Worm (Caenorhabditis elegans) whole organism, young adult: Measurements from ENCODE around the gene F36H5.13.

Source experiments
- C17E4.6 ChIP-seq: fragments of 200-800 bp; sonication (Bioruptor generic); IDR thresholded peaks from 2 replicates; pipeline ENCODE4 v1.3.6; 2022; ENCODE audit warnings: missing genetic modification reagents, missing genetic modification characterization, missing compliant biosample characterization
- F23B12.7 ChIP-seq: sonication (generic microtip); optimal IDR thresholded peaks from 2 replicates; lab custom pipeline; 2017; ENCODE audit warnings: missing genetic modification characterization, mild to moderate bottlenecking, missing compliant biosample characterization, antibody characterized with exemption, moderate library complexity; ENCODE audit not compliant: insufficient read depth
- F33H1.4 ChIP-seq: fragments of 200-800 bp; sonication (Bioruptor generic); IDR thresholded peaks from 2 replicates; pipeline ENCODE4 v1.3.6; 2022; ENCODE audit warnings: missing genetic modification reagents, missing genetic modification characterization, missing compliant biosample characterization
- F52B5.7 ChIP-seq: sonication (generic microtip); optimal IDR thresholded peaks from 2 replicates; lab custom pipeline; 2016; ENCODE audit warnings: mild to moderate bottlenecking, missing genetic modification characterization, missing compliant biosample characterization
- F55B11.4 ChIP-seq: sonication (generic microtip); optimal IDR thresholded peaks from 2 replicates; lab custom pipeline; 2016; ENCODE audit warnings: missing compliant biosample characterization, missing genetic modification characterization, borderline replicate concordance; ENCODE audit not compliant: insufficient read depth
- F57C9.4 ChIP-seq: sonication (generic microtip); optimal IDR thresholded peaks from 2 replicates; lab custom pipeline; 2017; ENCODE audit warnings: mild to moderate bottlenecking, missing genetic modification characterization, missing compliant biosample characterization
- T07F8.4 ChIP-seq: sonication (generic microtip); optimal IDR thresholded peaks from 2 replicates; lab custom pipeline; 2016; ENCODE audit warnings: mild to moderate bottlenecking, missing genetic modification characterization, moderate library complexity, missing compliant biosample characterization
- Y53F4B.3 ChIP-seq: fragments of 200-800 bp; sonication (Bioruptor generic); IDR thresholded peaks from 2 replicates; pipeline ENCODE4 v1.3.6; 2022; ENCODE audit warnings: missing genetic modification reagents, missing genetic modification characterization, missing compliant biosample characterization
- akir-1 ChIP-seq: fragments of 200-800 bp; sonication (Bioruptor generic); optimal IDR thresholded peaks from 2 replicates; lab custom pipeline; 2018; ENCODE audit warnings: mild to moderate bottlenecking, missing genetic modification characterization, moderate library complexity, missing compliant biosample characterization
- ama-1 ChIP-seq, 3 experiments: fragments of 150-350 bp in 1 of 3; sonication (generic microtip) in 2 of 3; optimal IDR thresholded peaks; 2 replicates each; lab custom pipeline; 2014 to 2018; ENCODE audit warnings: missing biosample characterization in 2 of 3, missing genetic modification characterization in 2 of 3, missing genetic modification reagents in 2 of 3
- aptf-2 ChIP-seq: fragments of 200-800 bp; sonication (Bioruptor generic); conservative IDR thresholded peaks from 2 replicates; pipeline ENCODE4 v1.3.6; 2022; ENCODE audit warnings: missing genetic modification reagents, missing genetic modification characterization, missing compliant biosample characterization
- atf-7 ChIP-seq: sonication (generic microtip); optimal IDR thresholded peaks from 2 replicates; lab custom pipeline; 2017; ENCODE audit warnings: mild to moderate bottlenecking, missing genetic modification characterization, missing compliant biosample characterization
- attf-6 ChIP-seq: fragments of 200-800 bp; sonication (Bioruptor generic); IDR thresholded peaks from 2 replicates; pipeline ENCODE4 v1.3.6; 2022; ENCODE audit warnings: missing genetic modification reagents, missing genetic modification characterization, missing compliant biosample characterization
- bed-2 ChIP-seq: fragments of 200-800 bp; sonication (Bioruptor generic); IDR thresholded peaks from 2 replicates; pipeline ENCODE4 v1.3.6; 2022; ENCODE audit warnings: missing genetic modification reagents, missing genetic modification characterization, missing compliant biosample characterization
- cebp-1 ChIP-seq, 2 experiments: fragments of 200-800 bp in 1 of 2; sonication (Bioruptor generic) in 1 of 2; sonication (generic microtip) in 1 of 2; IDR thresholded peaks in 1 of 2; optimal IDR thresholded peaks in 1 of 2; 2 replicates each; pipeline versions ENCODE4 v1.3.6 to Lab custom; 2017 to 2022; ENCODE audit warnings: missing compliant biosample characterization in 2 of 2, missing genetic modification characterization in 2 of 2, mild to moderate bottlenecking in 1 of 2, missing genetic modification reagents in 1 of 2, moderate library complexity in 1 of 2
- ceh-40 ChIP-seq: fragments of 200-800 bp; sonication (Bioruptor generic); IDR thresholded peaks from 2 replicates; pipeline ENCODE4 v1.3.6; 2022; ENCODE audit warnings: missing genetic modification characterization, missing compliant biosample characterization
- dox-1 ChIP-seq: fragments of 200-800 bp; sonication (Bioruptor generic); IDR thresholded peaks from 2 replicates; pipeline ENCODE4 v1.3.6; 2022; ENCODE audit warnings: missing genetic modification reagents, missing genetic modification characterization, missing compliant biosample characterization
- egl-44 ChIP-seq: fragments of 200-800 bp; sonication (Bioruptor generic); IDR thresholded peaks from 2 replicates; pipeline ENCODE4 v1.3.6; 2022; ENCODE audit warnings: missing genetic modification reagents, missing genetic modification characterization, missing compliant biosample characterization
- fkh-3 ChIP-seq: sonication (generic microtip); optimal IDR thresholded peaks from 2 replicates; lab custom pipeline; 2016; ENCODE audit warnings: mild to moderate bottlenecking, missing genetic modification characterization, missing compliant biosample characterization
- gei-17 ChIP-seq: fragments of 200-800 bp; sonication (Bioruptor generic); optimal IDR thresholded peaks from 2 replicates; lab custom pipeline; 2018; ENCODE audit warnings: mild to moderate bottlenecking, missing genetic modification characterization, missing compliant biosample characterization
- hmg-20 ChIP-seq: fragments of 200-800 bp; sonication (Bioruptor generic); IDR thresholded peaks from 2 replicates; pipeline ENCODE4 v1.3.6; 2022; ENCODE audit warnings: missing genetic modification reagents, missing genetic modification characterization, missing compliant biosample characterization
- hsf-1 ChIP-seq: fragments of 200-800 bp; sonication (Bioruptor generic); IDR thresholded peaks from 2 replicates; pipeline ENCODE4 v1.3.6; 2022; ENCODE audit warnings: missing genetic modification reagents, missing genetic modification characterization, missing compliant biosample characterization
- lin-26 ChIP-seq: fragments of 200-800 bp; sonication (Bioruptor generic); IDR thresholded peaks from 2 replicates; pipeline ENCODE4 v1.3.6; 2022; ENCODE audit warnings: missing genetic modification reagents, missing genetic modification characterization, missing compliant biosample characterization
- lin-35 ChIP-seq, 3 experiments: fragments of 150-350 bp in 2 of 3; sonication (generic microtip) in 1 of 3; optimal IDR thresholded peaks; 2 replicates each; lab custom pipeline; 2014 to 2018; ENCODE audit warnings: missing biosample characterization in 3 of 3, missing genetic modification characterization in 3 of 3, missing genetic modification reagents in 3 of 3
- lir-1 ChIP-seq: fragments of 200-800 bp; sonication (Bioruptor generic); conservative IDR thresholded peaks from 2 replicates; pipeline ENCODE4 v1.3.6; 2022; ENCODE audit warnings: missing genetic modification reagents, missing genetic modification characterization, missing compliant biosample characterization
- lsy-27 ChIP-seq: sonication (generic microtip); optimal IDR thresholded peaks from 2 replicates; lab custom pipeline; 2017; ENCODE audit warnings: missing genetic modification characterization, mild to moderate bottlenecking, missing compliant biosample characterization, antibody characterized with exemption, missing genotype, borderline replicate concordance; ENCODE audit not compliant: insufficient read depth
- madf-3 ChIP-seq: fragments of 200-800 bp; sonication (Bioruptor generic); IDR thresholded peaks from 2 replicates; pipeline ENCODE4 v1.3.6; 2022; ENCODE audit warnings: missing genetic modification reagents, missing genetic modification characterization, missing compliant biosample characterization
- mel-28 ChIP-seq: sonication (generic microtip); optimal IDR thresholded peaks from 2 replicates; lab custom pipeline; 2016; ENCODE audit warnings: borderline replicate concordance, mild to moderate bottlenecking, missing genetic modification characterization, missing compliant biosample characterization
- nfyb-1 ChIP-seq: fragments of 200-800 bp; sonication (Bioruptor generic); IDR thresholded peaks from 2 replicates; pipeline ENCODE4 v1.3.6; 2022; ENCODE audit warnings: missing genetic modification reagents, missing genetic modification characterization, missing compliant biosample characterization
- nhr-179 ChIP-seq: sonication (generic microtip); optimal IDR thresholded peaks from 2 replicates; lab custom pipeline; 2016; ENCODE audit warnings: mild to moderate bottlenecking, missing genetic modification characterization, missing compliant biosample characterization
- nhr-27 ChIP-seq: fragments of 200-800 bp; sonication (Bioruptor generic); optimal IDR thresholded peaks from 2 replicates; lab custom pipeline; 2018; ENCODE audit warnings: mild to moderate bottlenecking, missing genetic modification characterization, moderate library complexity, missing compliant biosample characterization
- nhr-80 ChIP-seq: sonication (generic microtip); optimal IDR thresholded peaks from 2 replicates; lab custom pipeline; 2016; ENCODE audit warnings: missing genetic modification characterization, missing compliant biosample characterization
- pha-4 ChIP-seq: fragments of 150-350 bp; sonication (generic microtip); optimal IDR thresholded peaks from 2 replicates; lab custom pipeline; 2014; ENCODE audit warnings: missing biosample characterization, missing genetic modification reagents, missing genetic modification characterization
- repo-1 ChIP-seq: sonication (generic microtip); optimal IDR thresholded peaks from 2 replicates; lab custom pipeline; 2017; ENCODE audit warnings: mild to moderate bottlenecking, missing genetic modification characterization, missing compliant biosample characterization
- snpc-1.1 ChIP-seq: sonication (generic microtip); optimal IDR thresholded peaks from 2 replicates; lab custom pipeline; 2017; ENCODE audit warnings: missing genetic modification characterization, mild to moderate bottlenecking, missing compliant biosample characterization, antibody characterized with exemption, moderate library complexity, missing genotype, missing genetic modification reagents; ENCODE audit not compliant: insufficient read depth
- snpc-1.3 ChIP-seq: sonication (generic microtip); optimal IDR thresholded peaks from 2 replicates; lab custom pipeline; 2017; ENCODE audit warnings: missing genetic modification characterization, mild to moderate bottlenecking, missing compliant biosample characterization, antibody characterized with exemption, moderate library complexity, missing genotype, missing genetic modification reagents; ENCODE audit not compliant: insufficient read depth
- tlf-1 ChIP-seq: fragments of 200-800 bp; sonication (Bioruptor generic); optimal IDR thresholded peaks from 2 replicates; lab custom pipeline; 2018; ENCODE audit warnings: mild to moderate bottlenecking, missing genetic modification characterization, missing compliant biosample characterization
- ztf-22 ChIP-seq: fragments of 200-800 bp; sonication (Bioruptor generic); optimal IDR thresholded peaks from 2 replicates; lab custom pipeline; 2018; ENCODE audit warnings: mild to moderate bottlenecking, missing genetic modification characterization, moderate library complexity, missing compliant biosample characterization

F36H5.13 gene

DNA sequence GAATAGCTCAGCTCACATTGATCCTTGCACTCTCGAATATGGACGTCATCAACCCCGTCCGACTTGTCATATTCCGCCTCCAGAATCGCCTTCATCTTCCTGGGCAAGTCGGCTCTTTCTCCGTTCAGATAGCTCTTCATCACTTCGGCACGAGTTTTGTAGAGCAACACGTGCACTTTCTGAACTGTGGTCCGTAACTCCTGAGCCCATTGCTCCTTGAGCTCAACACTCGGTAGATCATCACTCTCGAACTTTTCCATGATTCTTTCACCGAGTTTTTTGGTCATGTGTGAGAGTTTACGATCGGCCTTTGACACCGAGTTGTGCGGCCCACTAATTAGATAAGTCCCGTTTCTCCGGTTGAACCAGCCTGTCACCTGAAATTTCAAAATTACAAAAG lies 15.2 kb downstream of the F36H5.13 start:
- TF ChIP-seq lin-35 (GFP tag; optimal IDR thresholded peaks at IDR 0.05; lab: Kevin White, UChicago) (no peak), dox-1 (no peak), cebp-1 (GFP tag; IDR thresholded peaks at IDR 0.05; lab: Robert Waterston, UW) (no peak), cebp-1 (tag; optimal IDR thresholded peaks at IDR 0.05; lab: Kevin White, UChicago) (no peak), F52B5.7 (tag; lab: Kevin White, UChicago) (no peak), madf-3 (GFP tag; lab: Robert Waterston, UW) (no peak), nfyb-1 (GFP tag; lab: Robert Waterston, UW) (no peak), T07F8.4 (tag; lab: Kevin White, UChicago) (no peak), fkh-3 (no peak), ceh-40 (GFP tag; lab: Robert Waterston, UW) (no peak), C17E4.6 (GFP tag; lab: Robert Waterston, UW) (no peak), aptf-2 (GFP tag; lab: Robert Waterston, UW) (no peak)

DNA sequence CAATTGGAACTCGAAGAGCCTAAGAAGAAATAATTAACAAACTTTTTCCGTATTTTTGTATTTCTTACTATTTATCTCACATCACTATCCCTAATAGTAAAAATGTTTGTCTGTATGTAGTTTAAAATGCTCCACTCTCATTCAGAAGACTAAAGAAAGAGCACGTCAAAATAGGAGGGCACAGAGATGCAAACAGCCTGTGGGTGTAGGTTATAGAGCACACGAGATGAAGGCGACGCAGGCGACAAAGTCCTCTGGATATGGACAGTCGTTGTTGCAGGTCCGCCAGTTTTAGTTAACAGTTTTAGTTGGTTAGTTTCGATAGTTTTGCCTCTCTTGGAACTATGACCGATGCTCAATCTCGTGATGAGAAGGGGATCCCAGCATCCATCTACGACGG lies 18.4 kb downstream of the F36H5.13 start, which contains the start of gene ceh-82:
ceh-82 (plus strand) TSS at position 301 of the 400 bp plus-strand sequence.
- TF ChIP-seq tlf-1 (GFP tag; lab: Kevin White, UChicago), result no peak
- TF ChIP-seq repo-1 (tag; lab: Kevin White, UChicago), result no peak
- no peak for TF ChIP-seq hmg-20
- no peak for TF ChIP-seq egl-44 (GFP tag; lab: Robert Waterston, UW)
- no peak for TF ChIP-seq snpc-1.1 (tag; lab: Kevin White, UChicago)
- TF ChIP-seq Y53F4B.3 (GFP tag; lab: Robert Waterston, UW), result no peak
- TF ChIP-seq F33H1.4 (GFP tag; lab: Robert Waterston, UW), result no peak
- no peak for TF ChIP-seq nhr-179 (tag; lab: Kevin White, UChicago)
- TF ChIP-seq lir-1 (GFP tag; lab: Robert Waterston, UW), result no peak
- no peak for TF ChIP-seq nhr-80 (tag; lab: Kevin White, UChicago)

DNA sequence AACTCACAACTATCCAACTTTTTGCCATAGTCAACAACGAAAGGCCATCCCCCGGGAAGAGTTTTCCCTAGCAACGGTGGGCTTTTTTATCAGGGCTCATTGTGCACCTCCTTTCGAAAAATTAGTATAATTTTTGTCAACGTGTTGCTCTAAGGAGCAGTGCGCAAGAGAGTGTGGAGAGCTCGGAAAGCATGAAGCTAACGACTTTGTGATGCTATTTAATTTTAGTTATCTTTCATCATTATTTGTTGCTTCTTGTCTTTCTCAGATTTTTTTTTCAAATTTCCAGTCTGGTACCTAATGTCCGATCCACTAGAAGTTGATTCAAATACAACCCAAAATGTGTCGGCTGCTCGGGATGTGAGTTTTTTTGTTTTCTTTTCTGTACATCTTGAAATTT lies 20.2 kb downstream of the F36H5.13 start, which contains the start of gene ceh-81:
ceh-81 (plus strand) TSS at position 301 of the 400 bp plus-strand sequence.
- no peak for TF ChIP-seq attf-6 (GFP tag; lab: Robert Waterston, UW)
- no peak for TF ChIP-seq hsf-1 (GFP tag; lab: Robert Waterston, UW)
- TF ChIP-seq atf-7, result no peak
- no peak for TF ChIP-seq F57C9.4 (tag; lab: Kevin White, UChicago)
- no peak for TF ChIP-seq F23B12.7 (tag; lab: Kevin White, UChicago)
- no peak for TF ChIP-seq lin-35 (GFP tag; optimal IDR thresholded peaks at IDR 0.05; lab: Kevin White, UChicago)
- TF ChIP-seq nhr-27 (tag; lab: Kevin White, UChicago), result no peak
- no peak for TF ChIP-seq mel-28 (tag; lab: Kevin White, UChicago)
- no peak for TF ChIP-seq F55B11.4 (tag; lab: Kevin White, UChicago)
- no peak for TF ChIP-seq lin-26 (GFP tag; lab: Robert Waterston, UW)
- TF ChIP-seq bed-2 (GFP tag; lab: Robert Waterston, UW), result no peak
- TF ChIP-seq ztf-22, result no peak
- TF ChIP-seq pha-4 (tag; lab: Kevin White, UChicago), result no peak
- no peak for TF ChIP-seq lsy-27 (tag; lab: Kevin White, UChicago)
- TF ChIP-seq T07F8.4 (tag; lab: Kevin White, UChicago), result no peak
- no peak for TF ChIP-seq snpc-1.3
- TF ChIP-seq ama-1 (optimal IDR thresholded peaks at IDR 0.05; lab: Kevin White, UChicago), result no peak
- TF ChIP-seq ama-1 (GFP tag; optimal IDR thresholded peaks at IDR 0.05; lab: Kevin White, UChicago), result no peak
- TF ChIP-seq gei-17 (GFP tag; lab: Kevin White, UChicago), result no peak
- no peak for TF ChIP-seq akir-1 (GFP tag; lab: Kevin White, UChicago)
- no peak for TF ChIP-seq nfyb-1 (GFP tag; lab: Robert Waterston, UW)
